Fruit fly (Drosophila melanogaster) whole organism, prepupa: ENCODE measurements around the gene CG14721.
A peak's percentile ranks its signal among the peaks of the same experiment; 100 is the strongest.

Experiments used
- Blimp-1 ChIP-seq: fragments of 200-800 bp; sonication (Bioruptor generic); optimal IDR thresholded peaks from 3 replicates; lab custom pipeline; 2017; ENCODE audit warnings: missing biosample characterization, missing genetic modification characterization, mild to moderate bottlenecking, moderate library complexity, missing genetic modification reagents
- CG10631 ChIP-seq: fragments of 200-800 bp; sonication (Bioruptor generic); optimal IDR thresholded peaks from 2 replicates; lab custom pipeline; 2016; ENCODE audit warnings: missing biosample characterization, missing genetic modification characterization
- CG10669 ChIP-seq: fragments of 200-800 bp; sonication (Bioruptor generic); optimal IDR thresholded peaks from 3 replicates; lab custom pipeline; 2018; ENCODE audit warnings: missing biosample characterization, mild to moderate bottlenecking, missing genetic modification characterization, moderate library complexity
- CG11294 ChIP-seq: fragments of 200-800 bp; sonication (Bioruptor generic); IDR thresholded peaks from 2 replicates; pipeline ENCODE4 v1.3.6; 2022; ENCODE audit warnings: missing biosample characterization, missing genetic modification characterization
- CG11902 ChIP-seq: fragments of 200-800 bp; sonication (Bioruptor generic); optimal IDR thresholded peaks from 3 replicates; lab custom pipeline; 2016; ENCODE audit warnings: missing biosample characterization, missing genetic modification characterization
- CG1621 ChIP-seq: fragments of 200-800 bp; sonication (Bioruptor generic); optimal IDR thresholded peaks from 3 replicates; lab custom pipeline; 2018; ENCODE audit warnings: missing biosample characterization, mild to moderate bottlenecking, missing genetic modification characterization
- CG16779 ChIP-seq: fragments of 200-800 bp; sonication (Bioruptor generic); optimal IDR thresholded peaks from 3 replicates; lab custom pipeline; 2017; ENCODE audit warnings: missing biosample characterization, mild to moderate bottlenecking, missing genetic modification characterization
- CG32006 ChIP-seq: fragments of 200-800 bp; sonication (Bioruptor generic); optimal IDR thresholded peaks from 3 replicates; lab custom pipeline; 2017; ENCODE audit warnings: missing biosample characterization, mild to moderate bottlenecking, missing genetic modification characterization
- CG34406 ChIP-seq: fragments of 200-800 bp; sonication (Bioruptor generic); optimal IDR thresholded peaks from 3 replicates; lab custom pipeline; 2016; ENCODE audit warnings: missing biosample characterization, missing genetic modification characterization
- CG4318 ChIP-seq: fragments of 200-800 bp; sonication (Bioruptor generic); optimal IDR thresholded peaks from 3 replicates; lab custom pipeline; 2017; ENCODE audit warnings: missing biosample characterization, mild to moderate bottlenecking, missing genetic modification characterization
- CG6163 ChIP-seq: fragments of 200-800 bp; sonication (Bioruptor generic); IDR thresholded peaks from 3 replicates; pipeline ENCODE4 v1.3.6; 2022; ENCODE audit warnings: missing biosample characterization, missing genetic modification characterization
- CG6276 ChIP-seq: fragments of 200-800 bp; sonication (Bioruptor generic); optimal IDR thresholded peaks from 2 replicates; lab custom pipeline; 2017; ENCODE audit warnings: missing biosample characterization, mild to moderate bottlenecking, missing genetic modification characterization
- CG6792 ChIP-seq: fragments of 200-800 bp; sonication (Bioruptor generic); optimal IDR thresholded peaks from 3 replicates; lab custom pipeline; 2016; ENCODE audit warnings: missing biosample characterization, missing genetic modification characterization
- CG6808 ChIP-seq: fragments of 200-800 bp; sonication (Bioruptor generic); optimal IDR thresholded peaks from 3 replicates; lab custom pipeline; 2017; ENCODE audit warnings: missing biosample characterization, missing genetic modification characterization, mild to moderate bottlenecking, moderate library complexity, missing genetic modification reagents
- CG7368 ChIP-seq: fragments of 200-800 bp; sonication (Bioruptor generic); optimal IDR thresholded peaks from 3 replicates; lab custom pipeline; 2016; ENCODE audit warnings: missing biosample characterization, missing genetic modification characterization
- CG8319 ChIP-seq: fragments of 200-800 bp; sonication (Bioruptor generic); optimal IDR thresholded peaks from 3 replicates; lab custom pipeline; 2016; ENCODE audit warnings: missing biosample characterization, missing genetic modification characterization
- CG9139 ChIP-seq: fragments of 200-800 bp; sonication (Bioruptor generic); optimal IDR thresholded peaks from 3 replicates; lab custom pipeline; 2017; ENCODE audit warnings: missing biosample characterization, mild to moderate bottlenecking, missing genetic modification characterization
- Eip75B ChIP-seq: fragments of 200-800 bp; sonication (Bioruptor generic); optimal IDR thresholded peaks from 3 replicates; lab custom pipeline; 2016; ENCODE audit warnings: missing biosample characterization, missing genetic modification characterization
- Eip78C ChIP-seq: fragments of 200-800 bp; sonication (Bioruptor generic); peaks from one replicate; lab custom pipeline; 2016; ENCODE audit warnings: missing biosample characterization, missing genetic modification characterization
- Ets96B ChIP-seq: fragments of 200-800 bp; optimal IDR thresholded peaks from 2 replicates; lab custom pipeline; 2019; ENCODE audit warnings: missing biosample characterization, mild to moderate bottlenecking, missing genetic modification characterization, moderate library complexity
- Hr38 ChIP-seq: sonication (Bioruptor generic); optimal IDR thresholded peaks from 2 replicates; lab custom pipeline; 2016; ENCODE audit warnings: missing biosample characterization, missing genetic modification characterization
- Lpt ChIP-seq: fragments of 200-800 bp; sonication (Bioruptor generic); optimal IDR thresholded peaks from 3 replicates; lab custom pipeline; 2016; ENCODE audit warnings: missing biosample characterization, missing genetic modification characterization
- OdsH ChIP-seq: fragments of 200-800 bp; sonication (Bioruptor generic); optimal IDR thresholded peaks from 3 replicates; lab custom pipeline; 2016; ENCODE audit warnings: missing biosample characterization, missing genetic modification characterization
- Sox102F ChIP-seq: fragments of 200-800 bp; sonication (Bioruptor generic); optimal IDR thresholded peaks from 2 replicates; lab custom pipeline; 2016; ENCODE audit warnings: missing biosample characterization, mild to moderate bottlenecking, missing genetic modification characterization
- Sox14 ChIP-seq: fragments of 200-800 bp; sonication (Bioruptor generic); optimal IDR thresholded peaks from 3 replicates; lab custom pipeline; 2016; ENCODE audit warnings: missing biosample characterization, missing genetic modification characterization
- Sox15 ChIP-seq: fragments of 200-800 bp; sonication (Bioruptor generic); optimal IDR thresholded peaks from 3 replicates; lab custom pipeline; 2016; ENCODE audit warnings: missing biosample characterization, missing genetic modification characterization
- achi ChIP-seq: fragments of 200-800 bp; sonication (Bioruptor generic); optimal IDR thresholded peaks from 3 replicates; lab custom pipeline; 2016; ENCODE audit warnings: missing biosample characterization, missing genetic modification characterization
- acj6 ChIP-seq: fragments of 200-800 bp; sonication (Bioruptor generic); optimal IDR thresholded peaks from 3 replicates; lab custom pipeline; 2016; ENCODE audit warnings: missing biosample characterization, missing genetic modification characterization
- dac ChIP-seq: fragments of 200-800 bp; sonication (Bioruptor generic); optimal IDR thresholded peaks from 2 replicates; lab custom pipeline; 2017; ENCODE audit warnings: missing biosample characterization, mild to moderate bottlenecking, missing genetic modification characterization
- dsx ChIP-seq: fragments of 200-800 bp; optimal IDR thresholded peaks from 3 replicates; lab custom pipeline; 2019; ENCODE audit warnings: missing biosample characterization, mild to moderate bottlenecking, missing genetic modification characterization, moderate library complexity; ENCODE audit not compliant: poor library complexity, severe bottlenecking
- eg ChIP-seq: fragments of 200-800 bp; sonication (Bioruptor generic); IDR thresholded peaks from 3 replicates; pipeline ENCODE4 v1.3.6; 2022; ENCODE audit warnings: missing biosample characterization, missing genetic modification characterization
- esn ChIP-seq: fragments of 200-800 bp; sonication (Bioruptor generic); optimal IDR thresholded peaks from 2 replicates; lab custom pipeline; 2016; ENCODE audit warnings: missing biosample characterization, mild to moderate bottlenecking, missing genetic modification characterization, moderate library complexity
- fd85E ChIP-seq: fragments of 200-800 bp; sonication (Bioruptor generic); optimal IDR thresholded peaks from 3 replicates; lab custom pipeline; 2016; ENCODE audit warnings: missing biosample characterization, missing genetic modification characterization
- fkh ChIP-seq: fragments of 200-800 bp; sonication (Bioruptor generic); optimal IDR thresholded peaks from 3 replicates; lab custom pipeline; 2017; ENCODE audit warnings: missing biosample characterization, mild to moderate bottlenecking, missing genetic modification characterization, moderate library complexity
- lz ChIP-seq: fragments of 200-800 bp; sonication (Bioruptor generic); optimal IDR thresholded peaks from 3 replicates; lab custom pipeline; 2016; ENCODE audit warnings: missing biosample characterization, missing genetic modification characterization
- pdm3 ChIP-seq: fragments of 200-800 bp; sonication (Bioruptor generic); optimal IDR thresholded peaks from 3 replicates; lab custom pipeline; 2016; ENCODE audit warnings: missing biosample characterization, missing genetic modification characterization
- salr ChIP-seq, 2 experiments: fragments of 200-800 bp; sonication (Bioruptor generic); optimal IDR thresholded peaks; 3 replicates each; lab custom pipeline; 2016 to 2018; ENCODE audit warnings: missing biosample characterization in 2 of 2, missing genetic modification characterization in 2 of 2, mild to moderate bottlenecking in 1 of 2
- spab ChIP-seq: fragments of 200-800 bp; sonication (Bioruptor generic); optimal IDR thresholded peaks from 2 replicates; lab custom pipeline; 2017; ENCODE audit warnings: missing biosample characterization, mild to moderate bottlenecking, missing genetic modification characterization, missing genetic modification reagents
- ss ChIP-seq, 2 experiments: fragments of 200-800 bp; sonication (Bioruptor generic); optimal IDR thresholded peaks; 2 replicates in 1 of 2; 3 replicates in 1 of 2; lab custom pipeline; 2017 to 2018; ENCODE audit warnings: mild to moderate bottlenecking in 2 of 2, missing biosample characterization in 2 of 2, missing genetic modification characterization in 2 of 2, moderate library complexity in 1 of 2
- svp ChIP-seq: fragments of 200-800 bp; sonication (Bioruptor generic); peaks from one replicate; lab custom pipeline; 2016; ENCODE audit warnings: missing biosample characterization, missing genetic modification characterization
- topi ChIP-seq: fragments of 200-800 bp; sonication (Bioruptor generic); optimal IDR thresholded peaks from 3 replicates; lab custom pipeline; 2016; ENCODE audit warnings: missing biosample characterization, missing genetic modification characterization
- vri ChIP-seq: fragments of 200-800 bp; sonication (Bioruptor generic); optimal IDR thresholded peaks from 3 replicates; lab custom pipeline; 2016; ENCODE audit warnings: missing biosample characterization, mild to moderate bottlenecking, missing genetic modification characterization

CG14721 gene

DNA sequence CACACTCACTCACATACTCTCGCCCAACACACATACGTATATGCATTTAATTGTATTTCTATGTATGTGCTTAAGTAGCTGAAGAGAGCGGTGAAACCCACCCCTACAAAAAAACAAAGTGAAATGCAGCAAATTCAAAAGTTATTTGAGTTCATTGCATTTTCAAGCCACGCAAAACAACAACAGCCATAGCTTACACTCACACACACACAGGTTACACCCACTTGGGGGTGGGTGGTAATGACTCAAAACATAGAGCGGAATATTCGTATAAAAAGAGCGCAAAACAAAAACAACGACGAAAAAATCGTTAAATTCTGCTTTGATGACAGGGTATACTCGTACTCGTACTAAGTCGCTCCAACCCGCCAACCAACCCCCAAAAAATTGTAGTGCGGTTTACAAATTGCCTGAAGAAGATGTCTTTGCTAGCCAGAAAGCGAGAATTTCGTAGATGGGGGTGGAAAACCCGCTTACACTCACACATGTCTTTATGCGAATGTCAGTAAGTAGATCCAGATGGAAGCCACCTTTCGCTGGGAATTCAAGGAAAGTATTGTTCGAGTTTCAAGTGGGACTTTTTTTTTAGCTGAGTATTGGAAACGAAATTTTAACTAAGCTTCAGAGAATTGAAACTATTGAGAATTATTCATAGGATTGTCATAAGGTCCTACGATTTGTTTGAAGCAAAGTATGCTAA is 41.0 kb downstream of the CG14721 start:
- TF ChIP-seq Eip78C (GFP tag; lab: Kevin White, UChicago) = no peak
- TF ChIP-seq acj6 (GFP tag; lab: Kevin White, UChicago) = no peak
- no peak for TF ChIP-seq CG7368 (GFP tag; lab: Kevin White, UChicago)
- no peak for TF ChIP-seq dac (GFP tag; lab: Kevin White, UChicago)
- no peak for TF ChIP-seq Sox14
- no peak for TF ChIP-seq CG8319 (GFP tag; lab: Kevin White, UChicago)

DNA sequence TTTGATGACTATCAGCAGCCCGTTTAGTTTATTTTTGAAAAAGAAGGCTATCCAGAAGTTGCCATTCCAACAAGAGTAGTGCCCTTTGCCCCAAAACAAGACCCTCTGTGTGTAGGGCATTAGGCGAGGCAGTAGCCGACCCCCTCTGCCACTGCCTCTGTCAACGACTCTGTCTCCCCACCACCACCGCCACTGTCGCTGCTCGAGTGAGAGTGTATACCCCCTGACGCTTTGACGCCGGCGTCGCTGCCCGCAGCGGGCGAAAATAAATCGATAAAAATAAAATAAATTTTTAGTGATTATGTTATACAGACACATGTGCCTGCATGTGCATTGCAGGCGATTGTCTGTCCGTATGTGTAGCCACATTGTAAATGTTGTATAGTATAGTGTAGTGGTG is 41.8 kb downstream of the CG14721 start:
- TF ChIP-seq salr (GFP tag; optimal IDR thresholded peaks at IDR 0.05; lab: Kevin White, UChicago) (peak in 1 of 2 experiments; percentile 9), eg (peak; percentile 41; the same call in 1 of the 3 replicates), CG32006 (GFP tag; lab: Kevin White, UChicago) (peak; percentile 19), vri (GFP tag; lab: Kevin White, UChicago) (no peak), achi (no peak), svp (GFP tag; lab: Kevin White, UChicago) (peak; percentile 57), Lpt (peak; percentile 17), Eip78C (GFP tag; lab: Kevin White, UChicago) (peak; percentile 50), Eip75B (GFP tag; lab: Kevin White, UChicago) (no peak), dsx (GFP tag; lab: Kevin White, UChicago) (peak; percentile 59)

DNA sequence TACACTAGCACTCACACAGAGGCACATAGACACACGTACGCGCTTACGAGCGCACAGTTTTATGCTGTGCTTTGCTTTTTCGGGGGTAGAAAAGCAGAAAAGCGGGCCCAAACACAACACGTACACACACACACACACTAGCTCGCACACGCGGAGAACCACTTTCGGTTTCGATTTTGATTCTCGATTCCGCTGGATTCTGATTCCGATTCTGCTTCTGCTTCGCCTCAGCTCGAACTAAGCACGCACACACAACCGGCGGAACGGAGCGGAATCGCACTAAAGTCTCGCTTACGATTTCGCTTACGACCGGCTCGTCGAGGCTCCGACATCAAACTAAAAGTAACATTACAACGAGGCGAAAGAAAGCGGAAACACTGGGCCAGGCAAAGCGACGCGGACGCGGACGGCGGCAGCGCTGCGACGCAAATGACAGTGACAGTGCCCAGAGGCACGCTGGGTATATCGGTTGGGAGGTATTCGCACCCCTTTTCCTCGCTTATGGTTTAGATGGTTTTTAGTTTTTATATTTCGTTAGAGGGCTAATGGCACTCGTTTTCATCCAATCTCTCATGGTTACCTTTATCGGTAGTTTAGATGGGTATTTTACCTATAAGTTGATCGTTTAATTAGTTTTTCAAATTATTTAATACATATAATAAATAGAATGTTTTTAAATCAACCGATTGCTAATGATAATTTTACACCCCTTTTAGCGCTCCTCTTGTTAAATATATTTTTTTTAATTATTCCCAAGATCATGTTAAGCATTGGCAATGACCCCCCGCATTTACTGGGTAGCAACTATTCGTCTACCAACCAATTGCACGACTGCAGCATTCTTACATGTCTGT is 43.0 kb downstream of the CG14721 start:
- TF ChIP-seq Ets96B (tag; lab: Kevin White, UChicago) (peak; percentile 42), CG8319 (GFP tag; lab: Kevin White, UChicago) (peak; percentile 39), CG7368 (GFP tag; lab: Kevin White, UChicago) (no peak), salr (GFP tag; optimal IDR thresholded peaks at IDR 0.05; lab: Kevin White, UChicago) (peak in 1 of 2 experiments; percentile 80), svp (GFP tag; lab: Kevin White, UChicago) (peak; percentile 81), CG4318 (GFP tag; lab: Kevin White, UChicago) (peak; percentile 79), CG10669 (GFP tag; lab: Kevin White, UChicago) (peak; percentile 7), CG32006 (GFP tag; lab: Kevin White, UChicago) (peak; percentile 87), Blimp-1 (GFP tag; lab: Kevin White, UChicago) (peak; percentile 99), fkh (GFP tag; lab: Kevin White, UChicago) (no peak), spab (peak; percentile 52), esn (GFP tag; lab: Kevin White, UChicago) (peak; percentile 63), CG6792 (GFP tag; lab: Kevin White, UChicago) (peak; percentile 65), CG6808 (GFP tag; lab: Kevin White, UChicago) (peak; percentile 44), Eip78C (GFP tag; lab: Kevin White, UChicago) (peak; percentile 85), eg (peak; percentile 61), Hr38 (no peak), lz (GFP tag; lab: Kevin White, UChicago) (peak; percentile 16), topi (GFP tag; lab: Kevin White, UChicago) (no peak), ss (GFP tag; optimal IDR thresholded peaks at IDR 0.05; lab: Kevin White, UChicago) (peak; percentile 30 to 70), Sox15 (peak; percentile 77), dac (GFP tag; lab: Kevin White, UChicago) (peak; percentile 53), CG34406 (peak; percentile 61), CG1621 (tag; lab: Kevin White, UChicago) (peak; percentile 54), CG11902 (GFP tag; lab: Kevin White, UChicago) (peak; percentile 47), pdm3 (peak; percentile 46), CG11294 (GFP tag; lab: Robert Waterston, UW) (no peak; the same call in 1 of the 2 replicates), CG16779 (tag; lab: Kevin White, UChicago) (peak; percentile 12), vri (GFP tag; lab: Kevin White, UChicago) (no peak), CG9139 (GFP tag; lab: Kevin White, UChicago) (peak; percentile 63), CG6163 (peak; percentile 73), Eip75B (GFP tag; lab: Kevin White, UChicago) (peak; percentile 69), Sox14 (peak; percentile 49), OdsH (GFP tag; lab: Kevin White, UChicago) (peak; percentile 78), CG6276 (GFP tag; lab: Kevin White, UChicago) (peak; percentile 53), CG10631 (GFP tag; lab: Kevin White, UChicago) (peak; percentile 68), achi (peak; percentile 80), fd85E (GFP tag; lab: Kevin White, UChicago) (no peak), Sox102F (GFP tag; lab: Kevin White, UChicago) (peak; percentile 52)
